Worm (Caenorhabditis elegans): ENCODE results near the gene C56A3.4.

Gene C56A3.4

ce11 chrV:13551601-13552000 lies at the start of gene C56A3.4, which contains the start of gene C56A3.5:
TSS of gene C56A3.4 (minus strand) at chrV:13551754.
TSS of gene C56A3.5 (plus strand) at chrV:13551967.
- TF ChIP-seq snpc-4 (GFP tag; optimal IDR thresholded peaks at IDR 0.05) (no peak), snpc-4 (tag; optimal IDR thresholded peaks at IDR 0.05) (peak in 1 of 4 experiments; percentile 14), atf-7 (tag; optimal IDR thresholded peaks at IDR 0.05) (no peak), ZK185.1 (tag; optimal IDR thresholded peaks at IDR 0.05; ENCODE audit: poor library complexity, severe bottlenecking) (peak; percentile 48), mcd-1 (GFP tag; IDR thresholded peaks at IDR 0.05) (peak; percentile 60), nhr-80 (tag; optimal IDR thresholded peaks at IDR 0.05) (peak; percentile 26), lir-1 (GFP tag; conservative IDR thresholded peaks at IDR 0.05) (no peak), let-526 (GFP tag; IDR thresholded peaks at IDR 0.05) (peak; percentile 63; the same call in 1 of the 2 replicates), Y56A3A.18 (GFP tag; IDR thresholded peaks at IDR 0.05) (no peak), B0261.1 (tag; optimal IDR thresholded peaks at IDR 0.05) (no peak), D2030.7 (GFP tag; IDR thresholded peaks at IDR 0.05) (0 out of 2 replicates have a peak, but pooled peaks have one; percentile 26), cebp-1 (GFP tag; IDR thresholded peaks at IDR 0.05) (peak; percentile 92), cebp-1 (tag; optimal IDR thresholded peaks at IDR 0.05) (peak; percentile 99), lin-40 (tag; optimal IDR thresholded peaks at IDR 0.05) (peak; percentile 4), attf-3 (GFP tag; conservative IDR thresholded peaks at IDR 0.05) (0 out of 2 replicates have a peak, but pooled peaks have one; percentile 29), ztf-25 (GFP tag; IDR thresholded peaks at IDR 0.05) (0 out of 2 replicates have a peak, but pooled peaks have one; percentile 10), K12H6.12 (tag; optimal IDR thresholded peaks at IDR 0.05) (peak; percentile 27), ceh-27 (GFP tag; optimal IDR thresholded peaks at IDR 0.05) (peak; percentile 58), attf-5 (GFP tag; optimal IDR thresholded peaks at IDR 0.05) (peak; percentile 53), hmg-1.2 (GFP tag; IDR thresholded peaks at IDR 0.05) (0 out of 2 replicates have a peak, but pooled peaks have one; percentile 21), unc-130 (GFP tag; optimal IDR thresholded peaks at IDR 0.05) (peak; percentile 28), snpc-1.1 (tag; optimal IDR thresholded peaks at IDR 0.05; ENCODE audit: insufficient read depth) (no peak), lin-35 (GFP tag; optimal IDR thresholded peaks at IDR 0.05) (peak in 1 of 3 experiments; percentile 20)

- TF ChIP-seq madf-3 (GFP tag; IDR thresholded peaks at IDR 0.05) = no peak
- TF ChIP-seq K12H6.12 (tag; optimal IDR thresholded peaks at IDR 0.05) = no peak
- no peak for TF ChIP-seq unc-62 (GFP tag; optimal IDR thresholded peaks at IDR 0.05)
- TF ChIP-seq lag-1 (GFP tag; IDR thresholded peaks at IDR 0.05) = no peak
- TF ChIP-seq chd-7 (tag; optimal IDR thresholded peaks at IDR 0.05) = no peak
- TF ChIP-seq snpc-4 (GFP tag; optimal IDR thresholded peaks at IDR 0.05) = no peak
- no peak for TF ChIP-seq snpc-4 (tag; optimal IDR thresholded peaks at IDR 0.05)
- no peak for TF ChIP-seq ZK185.1 (tag; optimal IDR thresholded peaks at IDR 0.05; ENCODE audit: poor library complexity, severe bottlenecking)
Measured at ce11 chrV:13600882-13601281, 49.3 kb upstream of the C56A3.4 start, which contains the start of gene rdy-2. TSS of gene rdy-2 (minus strand) at chrV:13600982.

ce11 chrV:13598370-13598769 lies 46.8 kb upstream of the C56A3.4 start:
- TF ChIP-seq ccch-3 (GFP tag; optimal IDR thresholded peaks at IDR 0.05) = no peak
- TF ChIP-seq Y56A3A.18 (GFP tag; IDR thresholded peaks at IDR 0.05) = no peak
- TF ChIP-seq nhr-90 (tag; optimal IDR thresholded peaks at IDR 0.05) = no peak
- no peak for TF ChIP-seq B0035.1 (tag; optimal IDR thresholded peaks at IDR 0.05)
- no peak for TF ChIP-seq dpff-1 (tag; optimal IDR thresholded peaks at IDR 0.05)
- no peak for TF ChIP-seq ztf-22 (GFP tag; optimal IDR thresholded peaks at IDR 0.05)
- TF ChIP-seq nfya-1 (tag; optimal IDR thresholded peaks at IDR 0.05; ENCODE audit: borderline replicate concordance, insufficient read depth) = no peak
- no peak for TF ChIP-seq dox-1 (GFP tag; IDR thresholded peaks at IDR 0.05)
- no peak for TF ChIP-seq C17E4.6 (GFP tag; IDR thresholded peaks at IDR 0.05)
- no peak for TF ChIP-seq nhr-179 (tag; optimal IDR thresholded peaks at IDR 0.05)
